Fruit fly (Drosophila melanogaster): ENCODE results near the gene CG17029.

DNA sequence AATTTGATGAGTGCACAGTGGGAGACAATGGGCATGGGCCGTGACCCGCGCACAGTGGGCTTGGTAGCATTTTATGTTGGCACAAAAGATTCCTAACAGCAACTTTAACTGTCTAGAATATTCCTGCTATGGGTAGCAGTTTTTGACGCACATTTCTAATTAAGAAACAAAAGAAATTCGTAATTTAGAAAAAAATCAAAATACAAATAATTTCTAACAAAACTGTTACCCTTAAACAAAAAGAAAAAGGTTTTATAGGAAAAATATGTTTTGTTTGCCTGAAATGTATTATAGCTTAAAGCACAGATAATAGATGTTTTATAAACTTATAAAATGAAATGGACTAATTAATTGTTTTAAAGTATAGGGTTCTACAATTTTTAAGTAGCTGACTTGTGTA lies 40.2 kb downstream of the CG17029 start:
- TF ChIP-seq D1 (tag; optimal IDR thresholded peaks at IDR 0.05) (no peak), Pif1A (GFP tag; optimal IDR thresholded peaks at IDR 0.05) (no peak), CG14655 (GFP tag; optimal IDR thresholded peaks at IDR 0.05) (peak; percentile 32), CG9948 (tag; optimal IDR thresholded peaks at IDR 0.05) (peak; percentile 21), Pif1B (GFP tag; optimal IDR thresholded peaks at IDR 0.05) (no peak), CG8159 (tag; optimal IDR thresholded peaks at IDR 0.05) (peak; percentile 46), EcR (GFP tag; optimal IDR thresholded peaks at IDR 0.05) (no peak), Ets98B (GFP tag; IDR thresholded peaks at IDR 0.05) (no peak), gl (tag; optimal IDR thresholded peaks at IDR 0.05) (no peak)

Measured in whole organism, pupa.